Worm (Caenorhabditis elegans) whole organism, L1 larva: Measurements from ENCODE around the gene efl-3.

Source experiments
- lin-13 ChIP-seq: fragments of 150-350 bp; optimal IDR thresholded peaks from 2 replicates; lab custom pipeline; 2014; ENCODE audit warnings: missing biosample characterization, missing genetic modification reagents, missing genetic modification characterization
- lin-39 ChIP-seq: fragments of 150-350 bp; optimal IDR thresholded peaks from 2 replicates; lab custom pipeline; 2014; ENCODE audit warnings: missing biosample characterization, missing genetic modification reagents, missing genetic modification characterization

DNA sequence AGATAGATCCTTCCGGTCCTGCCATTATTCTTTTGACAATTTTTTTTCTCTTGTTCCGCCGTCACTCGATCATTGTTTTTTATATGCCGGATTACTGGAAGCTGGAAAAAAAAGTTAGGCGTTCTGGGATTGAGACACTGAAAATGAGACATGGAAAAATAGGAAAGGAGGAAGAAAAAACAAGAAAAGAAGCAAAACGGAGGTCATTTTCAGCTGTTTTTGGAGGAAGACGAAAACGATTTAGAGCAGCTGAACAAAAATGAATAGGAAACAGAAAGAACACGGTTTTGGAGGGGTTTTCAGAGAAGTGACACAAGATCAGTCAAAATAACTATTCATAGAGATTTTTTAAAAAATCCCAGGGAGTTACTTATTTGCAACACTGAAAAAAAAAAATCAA lies 43.4 kb upstream of the efl-3 start, which contains the start of gene amt-3:
- no peak for TF ChIP-seq lin-13 (GFP tag; lab: Kevin White, UChicago)
- no peak for TF ChIP-seq lin-39 (tag; lab: Kevin White, UChicago)
